Fruit fly (Drosophila melanogaster): ENCODE data around the gene tow.
A peak's percentile ranks its signal among the peaks of the same experiment; 100 is the strongest.

tow gene

dm6 chr3L:6903985-6904384, 38.7 kb upstream of the tow start (continued):
- TF ChIP-seq CG33557 (GFP tag; optimal IDR thresholded peaks at IDR 0.05) (no peak), CG2712 (tag; optimal IDR thresholded peaks at IDR 0.05) (peak; percentile 30), Lpt (GFP tag; optimal IDR thresholded peaks at IDR 0.05) (no peak), CG11085 (GFP tag; IDR thresholded peaks at IDR 0.05) (no peak), CG5953 (GFP tag; IDR thresholded peaks at IDR 0.05) (no peak), Side (GFP tag; optimal IDR thresholded peaks at IDR 0.05) (no peak), CG33213 (GFP tag; optimal IDR thresholded peaks at IDR 0.05) (peak; percentile 1), crol (GFP tag; IDR thresholded peaks at IDR 0.05) (peak; percentile 55), dan (GFP tag; IDR thresholded peaks at IDR 0.05) (no peak), CG15011 (GFP tag; optimal IDR thresholded peaks at IDR 0.05) (no peak), gem (tag; optimal IDR thresholded peaks at IDR 0.05) (no peak), hb (GFP tag; IDR thresholded peaks at IDR 0.05; ENCODE audit: partially characterized antibody) (no peak), CG17186 (GFP tag; optimal IDR thresholded peaks at IDR 0.05) (no peak), CG3847 (GFP tag; IDR thresholded peaks at IDR 0.05) (no peak), Chrac-16 (GFP tag; optimal IDR thresholded peaks at IDR 0.05) (no peak), CG8478 (optimal IDR thresholded peaks at IDR 0.05) (peak; percentile 98), bsh (GFP tag; optimal IDR thresholded peaks at IDR 0.05) (no peak), Meics (GFP tag; optimal IDR thresholded peaks at IDR 0.05) (no peak), knrl (GFP tag; IDR thresholded peaks at IDR 0.05; ENCODE audit: partially characterized antibody) (peak; percentile 41; the same call in 1 of the 3 replicates), zfh2 (GFP tag; optimal IDR thresholded peaks at IDR 0.05) (no peak), CG3838 (GFP tag; optimal IDR thresholded peaks at IDR 0.05) (no peak), Bgb (GFP tag; IDR thresholded peaks at IDR 0.05; ENCODE audit: partially characterized antibody) (peak; percentile 61), lbe (GFP tag; optimal IDR thresholded peaks at IDR 0.05) (no peak), unc-4 (GFP tag; IDR thresholded peaks at IDR 0.05; ENCODE audit: partially characterized antibody) (0 out of 2 replicates have a peak, but pooled peaks have one; percentile 41), CG32767 (GFP tag; IDR thresholded peaks at IDR 0.05) (peak; percentile 72; the same call in 1 of the 2 replicates), CrebB (tag; optimal IDR thresholded peaks at IDR 0.05) (no peak), CG17829 (tag; optimal IDR thresholded peaks at IDR 0.05) (peak; percentile 60), zfh1 (GFP tag; IDR thresholded peaks at IDR 0.05) (peak; percentile 64), z (GFP tag; IDR thresholded peaks at IDR 0.05) (peak; percentile 68; the same call in 2 of the 3 replicates), CG1529 (GFP tag; optimal IDR thresholded peaks at IDR 0.05) (no peak), B-H2 (GFP tag; optimal IDR thresholded peaks at IDR 0.05) (no peak), CG17802 (tag; optimal IDR thresholded peaks at IDR 0.05) (no peak), cwo (GFP tag; optimal IDR thresholded peaks at IDR 0.05) (no peak), CG15514 (GFP tag; optimal IDR thresholded peaks at IDR 0.05) (no peak), Antp (GFP tag; optimal IDR thresholded peaks at IDR 0.05) (no peak), wdn (GFP tag; IDR thresholded peaks at IDR 0.05) (peak; percentile 43; the same call in 1 of the 2 replicates), CG7556 (GFP tag; optimal IDR thresholded peaks at IDR 0.05) (no peak), CG8944 (GFP tag; optimal IDR thresholded peaks at IDR 0.05) (no peak), seq (GFP tag; IDR thresholded peaks at IDR 0.05) (peak; percentile 78), CG13624 (GFP tag; optimal IDR thresholded peaks at IDR 0.05) (no peak), CG32532 (GFP tag; IDR thresholded peaks at IDR 0.05) (peak; percentile 81; the same call in 1 of the 2 replicates), gsb-n (tag; optimal IDR thresholded peaks at IDR 0.05) (no peak), CG3281 (GFP tag; optimal IDR thresholded peaks at IDR 0.05) (no peak), sens (GFP tag) (no peak), CG10462 (GFP tag; optimal IDR thresholded peaks at IDR 0.05) (no peak), ftz-f1 (GFP tag; optimal IDR thresholded peaks at IDR 0.05) (peak; percentile 70), crc (GFP tag; optimal IDR thresholded peaks at IDR 0.05) (no peak), Tbp (GFP tag; optimal IDR thresholded peaks at IDR 0.05) (no peak), pum (GFP tag; optimal IDR thresholded peaks at IDR 0.05) (no peak), slbo (GFP tag; IDR thresholded peaks at IDR 0.05) (peak; percentile 63), CG12219 (GFP tag; optimal IDR thresholded peaks at IDR 0.05) (no peak), MTF-1 (GFP tag; optimal IDR thresholded peaks at IDR 0.05; ENCODE audit: borderline replicate concordance) (peak; percentile 23)
